Fruit fly (Drosophila melanogaster): Measurements from ENCODE around the gene Trf4-1.

dm6 chrX:8571936-8572335 is 11.8 kb downstream of the Trf4-1 start:
- no peak for TF ChIP-seq Ets21C (GFP tag; optimal IDR thresholded peaks at IDR 0.05)
- TF ChIP-seq CG15336 (GFP tag; IDR thresholded peaks at IDR 0.05) = no peak
- TF ChIP-seq salr (GFP tag; optimal IDR thresholded peaks at IDR 0.05) = no peak
- no peak for TF ChIP-seq Blimp-1 (GFP tag; optimal IDR thresholded peaks at IDR 0.05)
- TF ChIP-seq svp (GFP tag) = no peak
